Worm (Caenorhabditis elegans) whole organism, midembryonic: ENCODE data around the gene C46A5.6.

ENCODE experiments used
- T22C8.4 ChIP-seq: fragments of 200-800 bp; sonication (Bioruptor generic); IDR thresholded peaks from 2 replicates; pipeline ENCODE4 v1.3.6; 2022; ENCODE audit warnings: missing genetic modification characterization, missing compliant biosample characterization
- cog-1 ChIP-seq: sonication (generic microtip); optimal IDR thresholded peaks from 2 replicates; lab custom pipeline; 2016; ENCODE audit warnings: missing genetic modification characterization, missing compliant biosample characterization
- flt-1 ChIP-seq: fragments of 200-800 bp; sonication (Bioruptor generic); IDR thresholded peaks from 2 replicates; pipeline ENCODE4 v1.3.6; 2022; ENCODE audit warnings: missing genetic modification characterization, missing compliant biosample characterization
- klf-2 ChIP-seq: fragments of 200-800 bp; sonication (Bioruptor generic); conservative IDR thresholded peaks from 2 replicates; pipeline ENCODE4 v1.3.6; 2022; ENCODE audit warnings: missing genetic modification reagents, missing genetic modification characterization, missing compliant biosample characterization
- med-1 ChIP-seq: sonication (generic microtip); optimal IDR thresholded peaks from 2 replicates; lab custom pipeline; 2017; ENCODE audit warnings: missing genetic modification characterization, mild to moderate bottlenecking, missing compliant biosample characterization, antibody characterized with exemption, missing genetic modification reagents; ENCODE audit not compliant: insufficient read depth
- ref-1 ChIP-seq: fragments of 200-800 bp; sonication (Bioruptor generic); conservative IDR thresholded peaks from 2 replicates; pipeline ENCODE4 v1.3.6; 2022; ENCODE audit warnings: missing genetic modification reagents, missing genetic modification characterization, missing compliant biosample characterization
- tab-1 ChIP-seq: fragments of 200-800 bp; sonication (Bioruptor generic); IDR thresholded peaks from 2 replicates; pipeline ENCODE4 v1.3.6; 2022; ENCODE audit warnings: missing genetic modification characterization, missing compliant biosample characterization
- ztf-23 ChIP-seq: fragments of 200-800 bp; sonication (Bioruptor generic); IDR thresholded peaks from 2 replicates; pipeline ENCODE4 v1.3.6; 2022; ENCODE audit warnings: missing genetic modification reagents, missing genetic modification characterization, missing compliant biosample characterization
- ztf-29 ChIP-seq: fragments of 200-800 bp; sonication (Bioruptor generic); IDR thresholded peaks from 2 replicates; pipeline ENCODE4 v1.3.6; 2022; ENCODE audit warnings: missing genetic modification reagents, missing genetic modification characterization, missing compliant biosample characterization

Gene C46A5.6

DNA sequence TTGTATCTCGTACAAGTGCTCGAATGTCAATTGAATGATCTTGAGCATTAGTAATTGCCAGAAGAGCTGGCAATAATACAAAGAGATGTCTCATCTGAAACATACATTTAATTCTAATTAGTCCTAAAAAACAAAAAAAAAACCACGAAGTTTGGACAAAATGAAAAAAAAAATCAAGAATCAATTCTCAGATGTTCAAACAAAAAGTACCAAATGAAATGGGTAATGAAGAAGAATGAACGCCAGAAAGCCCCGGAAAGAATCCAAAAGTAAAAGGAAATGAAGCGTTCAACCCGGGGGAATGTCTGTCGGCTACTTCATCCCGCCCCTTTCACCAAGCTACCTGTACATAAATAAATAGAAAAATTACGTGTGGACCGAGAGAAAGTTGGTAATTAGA, 45.7 kb downstream of the C46A5.6 start, which contains the start of gene F33D4.6:
TSS of gene F33D4.6 (minus strand) at position 101 of the 400 bp plus-strand sequence.
- TF ChIP-seq ztf-29 (GFP tag; lab: Robert Waterston, UW) (no peak), klf-2 (GFP tag; lab: Robert Waterston, UW) (no peak), T22C8.4 (GFP tag; lab: Robert Waterston, UW) (no peak), ztf-23 (no peak), flt-1 (GFP tag; lab: Robert Waterston, UW) (no peak), med-1 (no peak), tab-1 (GFP tag; lab: Robert Waterston, UW) (no peak), cog-1 (tag; lab: Kevin White, UChicago) (no peak), ref-1 (GFP tag; lab: Robert Waterston, UW) (no peak)

DNA sequence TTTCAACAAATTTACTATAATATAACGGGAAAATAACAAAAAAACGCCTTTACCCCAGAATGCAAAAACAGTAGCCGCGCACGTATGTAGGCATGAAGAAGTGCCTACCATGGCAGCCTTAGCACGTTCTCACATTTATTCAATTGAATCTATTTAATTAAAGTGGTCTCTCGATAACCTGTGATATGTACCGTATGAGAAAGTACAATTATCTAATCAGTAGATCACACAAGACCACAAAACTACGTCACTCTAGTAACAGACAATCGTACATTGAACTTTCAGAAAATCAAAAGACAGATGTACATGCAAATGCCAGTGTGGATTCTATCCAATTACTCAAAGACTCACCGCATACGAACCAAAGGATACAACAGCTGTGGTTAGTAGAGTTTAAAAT, 51.4 kb downstream of the C46A5.6 start:
- TF ChIP-seq ztf-29 (GFP tag; lab: Robert Waterston, UW) (no peak), cog-1 (tag; lab: Kevin White, UChicago) (no peak), flt-1 (GFP tag; lab: Robert Waterston, UW) (no peak), ref-1 (GFP tag; lab: Robert Waterston, UW) (no peak), ztf-23 (no peak), klf-2 (GFP tag; lab: Robert Waterston, UW) (no peak), tab-1 (GFP tag; lab: Robert Waterston, UW) (no peak), med-1 (no peak), T22C8.4 (GFP tag; lab: Robert Waterston, UW) (no peak)

DNA sequence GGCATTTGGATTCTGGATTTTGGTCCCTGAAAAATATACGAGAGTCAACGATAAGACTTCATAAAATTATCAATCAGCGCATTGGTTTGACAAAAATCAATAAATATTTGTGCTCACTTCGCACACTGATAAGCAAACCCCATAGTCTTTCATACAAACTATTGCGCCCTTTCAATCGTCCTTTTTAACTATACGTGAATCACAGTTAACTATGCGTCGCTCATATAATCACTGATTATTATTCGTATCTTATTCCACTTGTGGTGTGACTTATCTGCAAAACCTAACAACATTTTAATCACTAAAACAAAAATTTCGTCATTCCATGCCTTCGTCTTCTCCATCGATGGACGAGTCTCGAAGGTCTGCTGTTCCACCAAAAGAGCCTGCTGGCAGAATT, 52.8 kb downstream of the C46A5.6 start, which contains the start of gene nhr-8:
TSS of gene nhr-8 (plus strand) at position 160 of the 400 bp plus-strand sequence.
- TF ChIP-seq cog-1 (tag; lab: Kevin White, UChicago) (no peak), med-1 (no peak), T22C8.4 (GFP tag; lab: Robert Waterston, UW) (no peak), ztf-23 (no peak), ztf-29 (GFP tag; lab: Robert Waterston, UW) (no peak), tab-1 (GFP tag; lab: Robert Waterston, UW) (no peak), flt-1 (GFP tag; lab: Robert Waterston, UW) (no peak), klf-2 (GFP tag; lab: Robert Waterston, UW) (no peak), ref-1 (GFP tag; lab: Robert Waterston, UW) (no peak)
